Worm (Caenorhabditis elegans) whole organism, L3 larva: ENCODE data around the gene C53D6.7.

Experiments used
- ceh-16 ChIP-seq: sonication (generic microtip); optimal IDR thresholded peaks from 2 replicates; lab custom pipeline; 2017; ENCODE audit warnings: missing biosample characterization, missing genetic modification characterization
- ceh-28 ChIP-seq: fragments of 150-350 bp; optimal IDR thresholded peaks from 2 replicates; lab custom pipeline; 2014; ENCODE audit warnings: missing biosample characterization, missing genetic modification reagents, missing genetic modification characterization
- ceh-9 ChIP-seq: sonication (generic microtip); optimal IDR thresholded peaks from 2 replicates; lab custom pipeline; 2018; ENCODE audit warnings: missing biosample characterization, missing genetic modification characterization
- elt-1 ChIP-seq: fragments of 150-350 bp; optimal IDR thresholded peaks from 2 replicates; lab custom pipeline; 2014; ENCODE audit warnings: missing biosample characterization, missing genetic modification characterization
- elt-2 ChIP-seq: sonication (generic microtip); optimal IDR thresholded peaks from 2 replicates; lab custom pipeline; 2016; ENCODE audit warnings: missing genetic modification reagents, mild to moderate bottlenecking, missing genetic modification characterization, missing compliant biosample characterization
- fos-1 ChIP-seq: fragments of 150-350 bp; optimal IDR thresholded peaks from 2 replicates; lab custom pipeline; 2014; ENCODE audit warnings: missing biosample characterization, missing genetic modification characterization
- hmg-11 ChIP-seq: sonication (generic microtip); optimal IDR thresholded peaks from 2 replicates; lab custom pipeline; 2016; ENCODE audit warnings: missing genetic modification characterization, missing compliant biosample characterization
- lsy-12 ChIP-seq: sonication (generic microtip); optimal IDR thresholded peaks from 2 replicates; lab custom pipeline; 2016; ENCODE audit warnings: mild to moderate bottlenecking, missing genetic modification characterization, missing compliant biosample characterization
- mdl-1 ChIP-seq: fragments of 150-350 bp; optimal IDR thresholded peaks from 2 replicates; lab custom pipeline; 2014; ENCODE audit warnings: missing biosample characterization, missing genetic modification characterization
- nfya-1 ChIP-seq: sonication (generic microtip); optimal IDR thresholded peaks from 2 replicates; lab custom pipeline; 2017; ENCODE audit warnings: missing genetic modification characterization, mild to moderate bottlenecking, missing compliant biosample characterization, antibody characterized with exemption, moderate library complexity; ENCODE audit not compliant: insufficient read depth
- nhr-76 ChIP-seq: fragments of 150-350 bp; sonication (generic microtip); optimal IDR thresholded peaks from 5 replicates; lab custom pipeline; 2014; ENCODE audit warnings: missing biosample characterization, missing genetic modification characterization
- pha-4 ChIP-seq: fragments of 150-350 bp; optimal IDR thresholded peaks from 2 replicates; lab custom pipeline; 2014; ENCODE audit warnings: missing biosample characterization, missing genetic modification reagents, missing genetic modification characterization
- pqm-1 ChIP-seq: fragments of 150-350 bp; optimal IDR thresholded peaks from 2 replicates; lab custom pipeline; 2017; ENCODE audit warnings: missing biosample characterization, missing genetic modification characterization, inconsistent platforms
- sea-2 ChIP-seq: fragments of 150-350 bp; sonication (generic microtip); optimal IDR thresholded peaks from 4 replicates; lab custom pipeline; 2014; ENCODE audit warnings: missing biosample characterization, missing genetic modification reagents, missing genetic modification characterization
- tbx-2 ChIP-seq: sonication (generic microtip); optimal IDR thresholded peaks from 2 replicates; lab custom pipeline; 2016; ENCODE audit warnings: mild to moderate bottlenecking, missing genetic modification characterization, missing compliant biosample characterization
- unc-39 ChIP-seq: sonication (generic microtip); optimal IDR thresholded peaks from 4 replicates; lab custom pipeline; 2017; ENCODE audit warnings: missing biosample characterization, missing genetic modification characterization
- unc-62 ChIP-seq: fragments of 150-350 bp; sonication (generic microtip); optimal IDR thresholded peaks from 4 replicates; lab custom pipeline; 2014; ENCODE audit warnings: missing biosample characterization, missing genetic modification reagents, missing genetic modification characterization
- zag-1 ChIP-seq: fragments of 150-350 bp; optimal IDR thresholded peaks from 2 replicates; lab custom pipeline; 2014; ENCODE audit warnings: missing biosample characterization, missing genetic modification characterization
- ztf-4 ChIP-seq: fragments of 150-350 bp; optimal IDR thresholded peaks from 2 replicates; lab custom pipeline; 2014; ENCODE audit warnings: missing biosample characterization, missing genetic modification characterization

C53D6.7 gene

DNA sequence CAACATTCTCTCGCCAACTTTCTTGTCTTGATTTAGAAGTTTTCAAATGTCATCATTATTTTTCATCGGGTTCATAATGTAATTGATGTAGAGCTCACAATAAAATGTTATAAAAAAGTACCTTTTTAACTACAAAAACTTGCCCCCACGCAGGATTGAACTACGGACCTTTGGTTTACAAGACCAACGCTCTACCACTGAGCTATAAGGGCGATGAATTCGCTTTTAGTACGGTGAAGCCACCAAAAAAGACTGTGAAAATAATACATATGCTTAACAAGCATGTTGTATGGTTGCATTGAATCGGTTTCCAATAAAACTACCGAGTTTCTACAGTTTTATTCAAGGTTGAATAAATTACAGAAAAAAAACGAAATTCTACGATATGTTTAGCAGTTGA lies 36.3 kb downstream of the C53D6.7 start:
- TF ChIP-seq fos-1 (no peak), ceh-16 (tag; lab: Kevin White, UChicago) (no peak), lsy-12 (tag; lab: Kevin White, UChicago) (no peak), pha-4 (tag; lab: Kevin White, UChicago) (no peak), tbx-2 (tag; lab: Kevin White, UChicago) (no peak), sea-2 (GFP tag; lab: Kevin White, UChicago) (no peak), ceh-9 (tag; lab: Kevin White, UChicago) (no peak), unc-62 (no peak), ztf-4 (tag; lab: Kevin White, UChicago) (no peak), pqm-1 (tag; lab: Kevin White, UChicago) (no peak), mdl-1 (no peak), elt-1 (tag; lab: Kevin White, UChicago) (no peak), nhr-76 (tag; lab: Kevin White, UChicago) (no peak), ceh-28 (no peak)
- TF ChIP-seq, all 47 proteins: peak for 0

DNA sequence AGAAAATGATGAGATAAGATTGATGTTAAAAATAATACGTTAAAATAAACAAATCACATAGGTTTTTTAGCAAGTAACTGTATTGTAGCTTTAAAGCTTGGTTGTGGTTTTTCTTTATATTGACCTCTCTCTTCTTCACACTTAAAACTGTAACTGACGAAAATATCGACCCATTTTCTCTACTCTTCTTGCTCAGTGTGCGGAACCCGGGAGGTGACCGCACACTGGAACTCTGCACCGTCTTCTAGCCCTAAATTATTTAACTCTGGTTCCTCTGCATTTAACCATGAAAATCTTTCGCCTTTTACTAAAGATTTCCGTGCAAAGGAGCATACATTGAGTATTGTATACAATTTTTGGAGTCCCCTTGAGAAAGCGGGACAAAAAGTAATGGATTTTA lies 42.5 kb downstream of the C53D6.7 start:
- no peak for TF ChIP-seq unc-39

DNA sequence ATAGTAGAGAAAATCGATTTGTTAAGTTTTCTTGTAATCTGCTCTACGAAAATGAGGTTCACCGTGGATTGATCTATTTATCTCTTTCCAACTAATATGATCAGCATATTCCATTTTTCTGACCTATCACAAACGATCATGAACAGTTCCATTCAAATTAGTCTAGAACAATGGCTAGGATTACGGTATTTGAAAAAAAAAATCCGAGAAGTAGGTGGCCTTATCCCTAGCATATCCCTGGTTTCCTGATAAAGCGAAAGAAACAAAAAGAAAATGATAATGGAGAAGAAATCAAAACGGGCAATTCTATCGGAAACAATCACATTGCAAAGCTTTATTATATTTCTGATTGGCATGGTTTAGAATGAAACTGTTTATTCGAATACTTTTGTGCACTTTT lies 44.2 kb downstream of the C53D6.7 start, which contains the start of gene mltn-12:
TSS of gene mltn-12 (plus strand) at position 301 of the 400 bp plus-strand sequence.
- TF ChIP-seq zag-1 (tag; lab: Kevin White, UChicago), result no peak
- TF ChIP-seq, all 47 proteins: peak for 0

DNA sequence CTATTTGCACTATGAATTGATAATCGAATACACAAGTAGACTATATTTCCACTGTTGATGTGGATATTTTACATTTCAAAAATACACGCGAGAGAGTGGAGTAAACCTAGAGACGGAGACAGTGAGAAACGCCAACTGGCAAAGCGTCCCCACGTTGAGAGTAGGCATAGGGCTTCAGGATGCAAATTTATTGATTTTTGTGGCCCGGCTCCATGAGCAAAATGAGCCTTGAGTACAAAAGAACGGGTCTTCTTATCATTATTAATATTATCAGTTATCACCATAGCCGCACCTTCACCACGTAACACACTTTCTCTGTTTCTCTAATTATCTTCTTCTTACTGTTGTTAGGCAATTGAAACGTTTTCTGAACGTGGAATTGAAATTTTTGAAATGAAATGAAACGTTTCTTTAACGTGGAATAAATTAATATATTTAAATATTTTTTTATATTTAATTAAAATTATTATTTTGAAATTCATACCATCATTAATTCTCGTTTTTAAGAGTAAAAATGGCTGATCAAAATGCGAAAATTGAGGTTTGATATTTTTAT lies 50.1 kb downstream of the C53D6.7 start, which contains the start of gene bre-1:
TSS of gene bre-1 (plus strand) at position 506 of the 556 bp plus-strand sequence.
- TF ChIP-seq elt-2 (tag; lab: Kevin White, UChicago) (peak; percentile 74), sea-2 (GFP tag; lab: Kevin White, UChicago) (no peak), nfya-1 (peak; percentile 23), hmg-11 (tag; lab: Kevin White, UChicago) (peak; percentile 63)
